Fruit fly (Drosophila melanogaster): Measurements from ENCODE around the gene Nhe1.

The Nhe1 gene

dm6 chr2L:128977-129941, 22.7 kb upstream of the Nhe1 start (continued):
- TF ChIP-seq CG33213 (GFP tag; optimal IDR thresholded peaks at IDR 0.05) = peak; percentile 11
- peak; percentile 64; the same call in 2 of the 3 replicates for TF ChIP-seq CG34422 (GFP tag; IDR thresholded peaks at IDR 0.05)
- TF ChIP-seq Sry-β (GFP tag; optimal IDR thresholded peaks at IDR 0.05) = no peak
- no peak for TF ChIP-seq CG7357 (GFP tag; IDR thresholded peaks at IDR 0.05)
- TF ChIP-seq vnd (GFP tag; IDR thresholded peaks at IDR 0.05; ENCODE audit: partially characterized antibody) = no peak
- TF ChIP-seq sob (GFP tag; IDR thresholded peaks at IDR 0.05) = peak; percentile 54; the same call in 1 of the 2 replicates
- peak; percentile 33 for TF ChIP-seq ash1 (GFP tag; optimal IDR thresholded peaks at IDR 0.05)
- no peak for TF ChIP-seq Hey (tag; optimal IDR thresholded peaks at IDR 0.05)
- TF ChIP-seq Dfd (GFP tag; optimal IDR thresholded peaks at IDR 0.05) = no peak
- TF ChIP-seq Hand (GFP tag; optimal IDR thresholded peaks at IDR 0.05) = peak; percentile 33
- peak; percentile 70 for TF ChIP-seq pros (GFP tag; optimal IDR thresholded peaks at IDR 0.05)
- TF ChIP-seq zfh1 (GFP tag; IDR thresholded peaks at IDR 0.05) = peak; percentile 60; the same call in 2 of the 3 replicates
- TF ChIP-seq chn (GFP tag; optimal IDR thresholded peaks at IDR 0.05) = no peak
- TF ChIP-seq lab (GFP tag; optimal IDR thresholded peaks at IDR 0.05) = peak; percentile 82
- TF ChIP-seq croc (GFP tag; conservative IDR thresholded peaks at IDR 0.05) = no peak
- no peak for TF ChIP-seq CG12942 (GFP tag; optimal IDR thresholded peaks at IDR 0.05)
- TF ChIP-seq pan (optimal IDR thresholded peaks at IDR 0.05) = no peak
- TF ChIP-seq pan (GFP tag; optimal IDR thresholded peaks at IDR 0.05 in 1 of 2, IDR thresholded peaks at IDR 0.05 in 1 of 2) = peak in 1 of 2 experiments; percentile 72
- TF ChIP-seq CG12659 (GFP tag; optimal IDR thresholded peaks at IDR 0.05) = peak; percentile 60
- no peak for TF ChIP-seq CG3838 (GFP tag; optimal IDR thresholded peaks at IDR 0.05)
- TF ChIP-seq Mes4 (GFP tag; optimal IDR thresholded peaks at IDR 0.05) = peak; percentile 10
- TF ChIP-seq dpn (GFP tag; optimal IDR thresholded peaks at IDR 0.05) = peak in 1 of 2 experiments; percentile 14
- peak in 1 of 2 experiments; percentile 85 for TF ChIP-seq Pdp1 (GFP tag; optimal IDR thresholded peaks at IDR 0.05)
- peak; percentile 49 for TF ChIP-seq CG17359 (tag; optimal IDR thresholded peaks at IDR 0.05)
- no peak for TF ChIP-seq maf-S (GFP tag; optimal IDR thresholded peaks at IDR 0.05)
- TF ChIP-seq Gsc (GFP tag; IDR thresholded peaks at IDR 0.05) = no peak
- peak; percentile 22; the same call in 1 of the 2 replicates for TF ChIP-seq CG10366 (GFP tag; IDR thresholded peaks at IDR 0.05)
- TF ChIP-seq CG3995 (GFP tag; optimal IDR thresholded peaks at IDR 0.05) = no peak
- TF ChIP-seq CTCF (GFP tag; optimal IDR thresholded peaks at IDR 0.05) = peak; percentile 8
- TF ChIP-seq CG12744 (GFP tag; optimal IDR thresholded peaks at IDR 0.05) = no peak
- no peak for TF ChIP-seq CG8359 (GFP tag; optimal IDR thresholded peaks at IDR 0.05; ENCODE audit: borderline replicate concordance)
- no peak for TF ChIP-seq Lhr (GFP tag; optimal IDR thresholded peaks at IDR 0.05)
- peak; percentile 59 for TF ChIP-seq scrt (GFP tag; optimal IDR thresholded peaks at IDR 0.05)
- peak; percentile 60 for TF ChIP-seq CG17385 (GFP tag; optimal IDR thresholded peaks at IDR 0.05)
- peak; percentile 10 for TF ChIP-seq CG8281 (tag; optimal IDR thresholded peaks at IDR 0.05)
- peak; percentile 66 for TF ChIP-seq CG32767 (GFP tag; IDR thresholded peaks at IDR 0.05)
- TF ChIP-seq CG7928 (GFP tag; optimal IDR thresholded peaks at IDR 0.05) = no peak
- TF ChIP-seq Rfx (GFP tag; IDR thresholded peaks at IDR 0.05) = peak; percentile 60
- TF ChIP-seq ci (GFP tag; IDR thresholded peaks at IDR 0.05) = peak; percentile 71; the same call in 2 of the 3 replicates
- TF ChIP-seq CG9797 (GFP tag; optimal IDR thresholded peaks at IDR 0.05) = no peak
- peak; percentile 36; the same call in 1 of the 2 replicates for TF ChIP-seq cas (GFP tag; IDR thresholded peaks at IDR 0.05)
- no peak; the same call in 1 of the 2 replicates for TF ChIP-seq sna (GFP tag; IDR thresholded peaks at IDR 0.05; ENCODE audit: partially characterized antibody)
- no peak for TF ChIP-seq CG16863 (GFP tag; optimal IDR thresholded peaks at IDR 0.05)
- TF ChIP-seq jumu (GFP tag; optimal IDR thresholded peaks at IDR 0.05) = no peak
- TF ChIP-seq CG2120 (GFP tag; optimal IDR thresholded peaks at IDR 0.05) = peak; percentile 26
- TF ChIP-seq otp (GFP tag; IDR thresholded peaks at IDR 0.05) = peak; percentile 43; the same call in 1 of the 3 replicates
- peak in 1 of 2 experiments; percentile 77 for TF ChIP-seq eve (GFP tag; optimal IDR thresholded peaks at IDR 0.05)
- TF ChIP-seq dan (GFP tag; IDR thresholded peaks at IDR 0.05) = no peak
- no peak for TF ChIP-seq Poxn (GFP tag; IDR thresholded peaks at IDR 0.05)

Data from whole organism, embryonic.